Fruit fly (Drosophila melanogaster) whole organism, embryonic: ENCODE results near the gene CG34148.

ENCODE experiments used
- CG10209 ChIP-seq: fragments of 200-800 bp; sonication (Bioruptor generic); optimal IDR thresholded peaks from 3 replicates; lab custom pipeline; 2017; ENCODE audit warnings: missing biosample characterization, mild to moderate bottlenecking, missing genetic modification characterization, missing genetic modification reagents
- CG7271 ChIP-seq: fragments of 200-800 bp; sonication (Bioruptor generic); optimal IDR thresholded peaks from 2 replicates; lab custom pipeline; 2018; ENCODE audit warnings: missing biosample characterization, mild to moderate bottlenecking, missing genetic modification characterization, moderate library complexity
- Hr39 ChIP-seq: fragments of >200 bp; optimal IDR thresholded peaks from 2 replicates; lab custom pipeline; 2017
- MTF-1 ChIP-seq: fragments of 200-800 bp; sonication (Bioruptor generic); optimal IDR thresholded peaks from 2 replicates; lab custom pipeline; 2018; ENCODE audit warnings: missing biosample characterization, mild to moderate bottlenecking, missing genetic modification characterization, borderline replicate concordance
- mirr ChIP-seq: fragments of 200-800 bp; sonication (Bioruptor generic); optimal IDR thresholded peaks from 3 replicates; lab custom pipeline; 2018; ENCODE audit warnings: missing biosample characterization, mild to moderate bottlenecking, missing genetic modification characterization
- pum ChIP-seq: fragments of 200-800 bp; sonication (Bioruptor generic); optimal IDR thresholded peaks from 2 replicates; lab custom pipeline; 2016; ENCODE audit warnings: missing biosample characterization, missing genetic modification characterization
- sug ChIP-seq: fragments of 200-800 bp; optimal IDR thresholded peaks from 2 replicates; lab custom pipeline; 2019; ENCODE audit warnings: missing biosample characterization, mild to moderate bottlenecking, missing genetic modification characterization, moderate library complexity
- unpg ChIP-seq: fragments of 200-800 bp; sonication (Bioruptor generic); optimal IDR thresholded peaks from 3 replicates; lab custom pipeline; 2018; ENCODE audit warnings: missing biosample characterization, mild to moderate bottlenecking, missing genetic modification characterization, moderate library complexity

DNA sequence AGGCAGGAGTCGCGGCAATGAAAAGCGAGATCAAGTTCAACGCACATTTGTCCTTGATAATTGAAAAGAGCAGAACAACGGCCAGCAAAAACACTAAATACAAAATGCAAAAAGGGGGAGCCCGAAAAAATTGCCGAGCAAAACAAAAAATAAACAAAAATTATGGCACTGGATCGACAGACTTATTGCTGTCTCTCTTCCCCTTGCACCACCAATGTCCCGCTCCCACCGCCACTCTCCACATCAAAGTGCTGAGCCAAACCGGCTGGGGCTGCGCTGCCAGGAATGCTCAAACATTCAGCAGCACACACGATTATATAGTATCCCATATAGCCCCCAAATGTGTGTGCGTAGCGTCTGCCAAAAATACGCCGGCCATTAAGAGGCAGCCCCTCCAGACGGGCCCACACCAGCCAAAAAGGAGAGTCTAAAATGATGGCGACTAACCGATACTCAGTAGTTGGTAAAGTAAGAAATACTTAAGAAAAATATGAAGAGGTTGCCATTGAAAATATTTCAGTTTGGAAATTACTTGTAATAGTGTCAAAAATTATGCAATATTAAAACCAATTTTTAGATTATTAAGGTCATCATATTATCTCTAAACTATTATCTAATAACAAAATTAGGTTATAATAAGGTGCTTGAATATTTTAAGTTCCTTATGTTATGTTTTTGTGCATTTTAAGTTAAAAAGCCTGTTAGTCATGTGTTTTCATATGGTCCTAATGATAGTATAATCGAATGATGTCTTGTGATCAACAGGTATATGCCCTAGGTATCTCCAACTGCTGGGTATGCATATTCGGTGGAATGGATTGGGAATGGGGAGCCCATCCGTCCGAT is 43.1 kb upstream of the CG34148 start:
- no peak for TF ChIP-seq MTF-1 (GFP tag; lab: Kevin White, UChicago)
- no peak for TF ChIP-seq CG7271
- no peak for TF ChIP-seq pum (GFP tag; lab: Kevin White, UChicago)
- TF ChIP-seq Hr39 = no peak
- TF ChIP-seq sug (tag; lab: Kevin White, UChicago) = no peak
- TF ChIP-seq mirr (GFP tag; lab: Kevin White, UChicago) = no peak
- no peak for TF ChIP-seq unpg (GFP tag; lab: Kevin White, UChicago)
- no peak for TF ChIP-seq CG10209 (GFP tag; lab: Kevin White, UChicago)
